Worm (Caenorhabditis elegans) whole organism, mixed stage, embryonic: ENCODE results near the gene C15H11.10.
A peak's percentile ranks its signal among the peaks of the same experiment; 100 is the strongest.

Experiments
- ceh-43 ChIP-seq: fragments of 200-800 bp; sonication (Bioruptor generic); optimal IDR thresholded peaks from 2 replicates; lab custom pipeline; 2018; ENCODE audit warnings: mild to moderate bottlenecking, missing genetic modification characterization, moderate library complexity, missing compliant biosample characterization
- ces-1 ChIP-seq: fragments of 150-350 bp; optimal IDR thresholded peaks from 2 replicates; lab custom pipeline; 2014; ENCODE audit warnings: missing biosample characterization, missing genetic modification reagents, missing genetic modification characterization
- elt-1 ChIP-seq: sonication (generic microtip); optimal IDR thresholded peaks from 2 replicates; lab custom pipeline; 2017; ENCODE audit warnings: missing genetic modification characterization, mild to moderate bottlenecking, missing compliant biosample characterization, antibody characterized with exemption, moderate library complexity, borderline replicate concordance; ENCODE audit not compliant: insufficient read depth
- elt-3 ChIP-seq: fragments of 150-350 bp; optimal IDR thresholded peaks from 2 replicates; lab custom pipeline; 2014; ENCODE audit warnings: missing biosample characterization, missing genetic modification characterization
- nhr-12 ChIP-seq: fragments of 150-350 bp; optimal IDR thresholded peaks from 2 replicates; lab custom pipeline; 2014; ENCODE audit warnings: missing biosample characterization, missing genetic modification characterization
- nhr-237 ChIP-seq: fragments of 150-350 bp; optimal IDR thresholded peaks from 2 replicates; lab custom pipeline; 2014; ENCODE audit warnings: missing biosample characterization, missing genetic modification characterization
- nhr-76 ChIP-seq: sonication (generic microtip); optimal IDR thresholded peaks from 2 replicates; lab custom pipeline; 2017; ENCODE audit warnings: missing biosample characterization, missing genetic modification characterization
- pha-4 ChIP-seq: fragments of 150-350 bp; optimal IDR thresholded peaks from 2 replicates; lab custom pipeline; 2018; ENCODE audit warnings: missing biosample characterization, missing genetic modification reagents, missing genetic modification characterization
- unc-62 ChIP-seq: fragments of 150-350 bp; optimal IDR thresholded peaks from 2 replicates; lab custom pipeline; 2014; ENCODE audit warnings: missing biosample characterization, missing genetic modification reagents, missing genetic modification characterization
- ztf-11 ChIP-seq: fragments of 150-350 bp; optimal IDR thresholded peaks from 2 replicates; lab custom pipeline; 2014; ENCODE audit warnings: missing biosample characterization, missing genetic modification characterization

- TF ChIP-seq ces-1 (peak; percentile 59), ceh-43 (GFP tag; lab: Kevin White, UChicago) (no peak), elt-1 (tag; lab: Kevin White, UChicago) (no peak), pha-4 (tag; lab: Kevin White, UChicago) (no peak), unc-62 (GFP tag; lab: Kevin White, UChicago) (no peak), elt-3 (no peak), ztf-11 (no peak), nhr-12 (tag; lab: Kevin White, UChicago) (no peak), nhr-237 (tag; lab: Kevin White, UChicago) (no peak), nhr-76 (no peak)
Measured at ce11 chrV:14427069-14427825, 35.3 kb downstream of the C15H11.10 start.
